Worm (Caenorhabditis elegans): Measurements from ENCODE around the gene phat-5.

Gene phat-5

ce11 chrV:4127435-4127834 lies 5.1 kb upstream of the phat-5 start, which contains the start of gene T05B4.13:
Gene T05B4.13, minus strand, starts transcription at chrV:4127535.
- TF ChIP-seq ceh-82 (tag; optimal IDR thresholded peaks at IDR 0.05) (no peak), ztf-11 (tag; optimal IDR thresholded peaks at IDR 0.05) (no peak), snpc-1.2 (GFP tag; IDR thresholded peaks at IDR 0.05) (no peak), saeg-2 (GFP tag; IDR thresholded peaks at IDR 0.05) (no peak)

DNA sequence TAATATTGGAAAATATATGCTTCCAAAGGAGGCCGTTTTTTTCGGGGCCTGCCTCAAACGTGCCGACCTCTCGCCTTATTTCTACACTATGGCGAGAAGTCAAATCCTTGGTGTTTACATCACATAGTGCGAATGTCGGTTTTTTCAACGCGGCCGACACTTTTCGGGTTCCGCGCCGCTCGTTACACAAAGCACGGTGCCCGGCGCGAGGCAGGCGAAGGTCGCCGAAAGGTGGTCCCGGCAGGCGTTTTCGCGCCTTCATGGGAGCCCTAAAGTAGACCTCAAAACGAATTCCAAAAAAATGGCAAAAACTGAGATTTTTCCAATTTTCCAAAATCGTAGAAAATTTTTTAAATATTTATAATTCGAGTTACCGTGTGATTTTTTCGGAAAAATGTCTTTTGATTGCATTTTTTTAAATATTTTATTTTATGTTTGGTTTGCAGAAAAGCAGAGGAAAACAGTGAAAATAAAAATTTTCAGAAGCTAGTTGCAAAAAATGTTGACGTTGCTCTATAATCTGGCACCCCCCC lies 3.3 kb upstream of the phat-5 start, which contains the start of gene T05B4.12:
T05B4.12 (minus strand) TSS at position 483 of the 533 bp plus-strand sequence.
- TF ChIP-seq vab-7 (GFP tag; IDR thresholded peaks at IDR 0.05) = no peak
- peak; percentile 68 for TF ChIP-seq set-16 (GFP tag; IDR thresholded peaks at IDR 0.05)

DNA sequence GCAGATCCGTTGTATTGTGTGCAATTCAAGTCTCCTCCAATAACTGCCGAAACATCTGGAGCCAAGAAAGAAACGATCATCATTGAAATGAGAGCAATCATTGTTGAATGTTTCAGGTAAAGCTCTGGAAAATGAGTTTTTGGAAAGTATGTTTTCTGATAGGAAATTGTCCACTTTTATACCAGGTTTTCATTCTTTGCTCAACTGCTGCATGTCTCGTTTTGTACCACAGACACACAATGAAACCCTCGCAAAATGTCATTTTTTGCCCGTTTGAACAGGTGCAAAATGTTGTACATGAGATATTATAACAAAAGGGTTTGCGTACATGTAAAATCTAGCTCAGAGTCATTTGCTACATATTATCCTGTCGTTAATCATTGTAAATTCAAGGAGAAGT lies 1.7 kb downstream of the phat-5 start, which contains the start of gene T05B4.10:
T05B4.10 (minus strand) TSS at position 101 of the 400 bp plus-strand sequence.
- TF ChIP-seq nhr-42 (GFP tag; IDR thresholded peaks at IDR 0.05) (no peak), arid-1 (GFP tag; conservative IDR thresholded peaks at IDR 0.05) (no peak), snpc-4 (tag; optimal IDR thresholded peaks at IDR 0.05) (no peak), ztf-11 (tag; optimal IDR thresholded peaks at IDR 0.05) (no peak), dmd-9 (GFP tag; IDR thresholded peaks at IDR 0.05) (no peak), unc-130 (GFP tag; optimal IDR thresholded peaks at IDR 0.05) (no peak), duxl-1 (tag; optimal IDR thresholded peaks at IDR 0.05; ENCODE audit: poor library complexity) (no peak), lim-7 (GFP tag; IDR thresholded peaks at IDR 0.05) (no peak), lin-15B (tag; optimal IDR thresholded peaks at IDR 0.05) (no peak)

DNA sequence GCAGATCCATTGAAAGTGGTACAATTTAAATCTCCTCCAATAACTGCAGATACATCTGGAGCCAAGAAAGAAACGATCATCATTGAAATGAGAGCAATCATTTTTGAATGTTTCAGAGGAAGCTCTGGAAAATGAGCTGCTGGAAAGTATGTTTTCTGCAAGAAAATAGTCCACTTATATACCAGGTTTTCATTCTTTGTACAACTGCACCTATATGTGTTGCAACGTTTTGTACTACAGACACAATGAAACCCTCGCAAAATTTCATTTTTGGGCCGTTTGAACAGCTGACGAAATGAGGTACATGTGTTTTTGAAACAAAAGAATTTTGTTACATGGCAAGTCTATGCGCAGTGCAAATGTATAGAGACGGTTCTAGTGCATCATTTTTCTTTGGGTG lies 4.0 kb downstream of the phat-5 start, which contains the start of gene T05B4.9:
T05B4.9 (minus strand) TSS at position 101 of the 400 bp plus-strand sequence.
- TF ChIP-seq ceh-62 (tag; optimal IDR thresholded peaks at IDR 0.05) (no peak), nhr-41 (GFP tag; IDR thresholded peaks at IDR 0.05) (no peak), ZK546.5 (tag; optimal IDR thresholded peaks at IDR 0.05) (no peak)

DNA sequence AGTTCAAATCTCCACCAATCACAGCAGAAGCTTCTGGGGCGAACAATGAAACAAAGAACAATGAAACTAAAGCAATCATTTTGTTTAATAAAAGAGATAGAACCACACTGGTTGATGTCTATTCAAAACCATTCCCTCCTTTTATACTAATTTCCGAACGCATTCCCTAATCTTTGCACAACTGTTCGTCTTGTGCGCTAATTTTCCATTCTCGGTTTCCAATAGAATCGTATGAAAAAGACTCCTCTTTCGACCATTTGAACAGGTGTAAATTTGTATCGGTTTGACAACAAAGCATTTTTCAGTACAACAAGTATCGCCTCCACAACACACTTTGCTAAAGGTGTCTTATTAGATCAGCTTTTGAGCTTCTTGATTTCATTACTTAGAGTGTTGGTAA lies 6.2 kb downstream of the phat-5 start, which contains the start of gene T05B4.8:
T05B4.8 (minus strand) TSS at position 101 of the 400 bp plus-strand sequence.
- no peak for TF ChIP-seq dmd-9 (GFP tag; IDR thresholded peaks at IDR 0.05)
- no peak for TF ChIP-seq mdt-29 (GFP tag; IDR thresholded peaks at IDR 0.05)
- no peak for TF ChIP-seq ama-1 (optimal IDR thresholded peaks at IDR 0.05)
- no peak for TF ChIP-seq nhr-48 (tag; optimal IDR thresholded peaks at IDR 0.05)
- peak; percentile 7 for TF ChIP-seq aha-1 (tag)
- no peak for TF ChIP-seq nhr-237 (tag; optimal IDR thresholded peaks at IDR 0.05)
- no peak for TF ChIP-seq unc-130 (GFP tag; optimal IDR thresholded peaks at IDR 0.05)

DNA sequence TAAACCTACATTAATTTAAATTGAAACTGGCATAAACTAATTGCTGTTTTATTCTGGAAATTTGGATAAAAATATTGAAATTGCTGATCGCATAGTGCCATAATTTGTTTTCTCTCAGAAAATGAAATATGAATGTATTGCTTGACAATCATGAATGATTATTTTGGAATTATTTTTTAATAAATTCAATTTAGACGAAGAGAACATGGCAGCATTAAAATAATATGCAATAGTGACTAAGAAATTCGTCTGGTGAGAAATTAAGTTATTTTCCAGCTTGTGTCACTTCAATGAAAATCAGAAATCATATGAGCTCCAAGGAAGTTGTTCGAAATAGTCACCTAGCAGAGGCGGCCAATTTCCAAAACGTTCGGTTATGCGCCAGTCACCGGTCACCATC lies 7.7 kb downstream of the phat-5 start, which contains the start of gene srw-133:
srw-133 (minus strand) TSS at position 101 of the 400 bp plus-strand sequence.
- TF ChIP-seq F26F4.8 (GFP tag; conservative IDR thresholded peaks at IDR 0.05) (no peak), lin-29 (GFP tag; IDR thresholded peaks at IDR 0.05) (no peak), lin-13 (GFP tag; optimal IDR thresholded peaks at IDR 0.05) (no peak), Y5F2A.4 (GFP tag; optimal IDR thresholded peaks at IDR 0.05) (no peak), lim-7 (GFP tag; IDR thresholded peaks at IDR 0.05) (no peak), ceh-82 (tag; optimal IDR thresholded peaks at IDR 0.05) (no peak), jun-1 (tag; optimal IDR thresholded peaks at IDR 0.05) (no peak), zag-1 (tag; optimal IDR thresholded peaks at IDR 0.05) (no peak), zip-11 (GFP tag; IDR thresholded peaks at IDR 0.05) (no peak), Y105C5A.15 (GFP tag; IDR thresholded peaks at IDR 0.05) (no peak), gei-8 (GFP tag; optimal IDR thresholded peaks at IDR 0.05) (no peak), R02D3.7 (tag; optimal IDR thresholded peaks at IDR 0.05) (no peak)
